Worm (Caenorhabditis elegans) whole organism, early embryonic: ENCODE results near the gene srd-29.

Experiments used
- B0310.2 ChIP-seq: sonication (generic microtip); optimal IDR thresholded peaks from 2 replicates; lab custom pipeline; 2016; ENCODE audit warnings: mild to moderate bottlenecking, missing genetic modification characterization, missing compliant biosample characterization
- aly-1 ChIP-seq: sonication (generic microtip); optimal IDR thresholded peaks from 2 replicates; lab custom pipeline; 2016; ENCODE audit warnings: missing genetic modification characterization, missing compliant biosample characterization
- ama-1 ChIP-seq: fragments of 150-350 bp; optimal IDR thresholded peaks from 2 replicates; lab custom pipeline; 2014
- ceh-13 ChIP-seq: fragments of 200-800 bp; sonication (Bioruptor generic); optimal IDR thresholded peaks from 2 replicates; lab custom pipeline; 2018; ENCODE audit warnings: mild to moderate bottlenecking, missing genetic modification characterization, missing compliant biosample characterization
- ceh-36 ChIP-seq: sonication (generic microtip); optimal IDR thresholded peaks from 2 replicates; lab custom pipeline; 2016; ENCODE audit warnings: missing genetic modification characterization, inconsistent platforms, missing compliant biosample characterization
- flt-1 ChIP-seq: fragments of 200-800 bp; sonication (Bioruptor generic); IDR thresholded peaks from 2 replicates; pipeline ENCODE4 v1.3.6; 2022; ENCODE audit warnings: missing genetic modification characterization, missing compliant biosample characterization
- scrt-1 ChIP-seq: fragments of 200-800 bp; sonication (Bioruptor generic); IDR thresholded peaks from 2 replicates; pipeline ENCODE4 v1.3.6; 2022; ENCODE audit warnings: missing genetic modification characterization, missing compliant biosample characterization
- sea-1 ChIP-seq: fragments of 200-800 bp; sonication (Bioruptor generic); conservative IDR thresholded peaks from 2 replicates; pipeline ENCODE4 v1.3.6; 2022; ENCODE audit warnings: missing genetic modification characterization, missing compliant biosample characterization
- tbx-11 ChIP-seq: fragments of 200-800 bp; sonication (Bioruptor generic); IDR thresholded peaks from 2 replicates; pipeline ENCODE4 v1.3.6; 2022; ENCODE audit warnings: missing genetic modification characterization, missing compliant biosample characterization
- tbx-37 ChIP-seq: fragments of 200-800 bp; sonication (Bioruptor generic); conservative IDR thresholded peaks from 2 replicates; pipeline ENCODE4 v1.3.6; 2022; ENCODE audit warnings: missing genetic modification reagents, missing genetic modification characterization, missing compliant biosample characterization

ce11 chrV:7637801-7638200, 2.2 kb downstream of the srd-29 start, which contains the start of gene clec-45:
- no peak for TF ChIP-seq flt-1 (GFP tag; lab: Robert Waterston, UW)
- no peak for TF ChIP-seq ama-1 (lab: Kevin White, UChicago)
- no peak for TF ChIP-seq sea-1
- no peak for TF ChIP-seq scrt-1 (GFP tag; lab: Robert Waterston, UW)
- TF ChIP-seq tbx-37 (GFP tag; lab: Robert Waterston, UW), result no peak
- no peak for TF ChIP-seq ceh-13
- TF ChIP-seq B0310.2 (tag; lab: Kevin White, UChicago), result no peak
- no peak for TF ChIP-seq aly-1
- TF ChIP-seq ceh-36 (tag; lab: Kevin White, UChicago), result no peak
- TF ChIP-seq tbx-11 (GFP tag; lab: Robert Waterston, UW), result no peak
